Fruit fly (Drosophila melanogaster) whole organism, embryonic: ENCODE measurements around the gene lectin-21Ca.

Experiments used
- Awh ChIP-seq: fragments of 200-800 bp; sonication (Bioruptor generic); IDR thresholded peaks from 2 replicates; pipeline ENCODE4, ENCODE4 v1.3.6; 2022; ENCODE audit warnings: missing biosample characterization, missing genetic modification characterization
- CG15601 ChIP-seq: fragments of 200-800 bp; sonication (Bioruptor generic); optimal IDR thresholded peaks from 3 replicates; lab custom pipeline; 2019; ENCODE audit warnings: missing biosample characterization, mild to moderate bottlenecking, missing genetic modification characterization, moderate library complexity
- CG5953 ChIP-seq: fragments of 200-800 bp; sonication (Bioruptor generic); IDR thresholded peaks from 2 replicates; pipeline ENCODE4 v1.3.6; 2022; ENCODE audit warnings: missing biosample characterization, missing genetic modification characterization
- dm ChIP-seq: fragments of 200-800 bp; sonication (Bioruptor generic); optimal IDR thresholded peaks from 3 replicates; lab custom pipeline; 2016; ENCODE audit warnings: missing biosample characterization, missing genetic modification characterization
- gce ChIP-seq: fragments of 200-800 bp; sonication (Bioruptor generic); IDR thresholded peaks from 3 replicates; pipeline ENCODE4 v1.3.6; 2022; ENCODE audit warnings: missing biosample characterization, missing genetic modification characterization
- kni ChIP-seq: fragments of 200-800 bp; sonication (Bioruptor generic); optimal IDR thresholded peaks from 3 replicates; lab custom pipeline; 2017; ENCODE audit warnings: mild to moderate bottlenecking, missing biosample characterization, missing genetic modification reagents, missing genetic modification characterization

- TF ChIP-seq CG15601: no peak
- TF ChIP-seq Awh (GFP tag; lab: Robert Waterston, UW): no peak
- TF ChIP-seq CG5953 (GFP tag; lab: Robert Waterston, UW): no peak
- TF ChIP-seq kni: no peak
- TF ChIP-seq gce (GFP tag; lab: Robert Waterston, UW): no peak
- no peak for TF ChIP-seq dm (GFP tag; lab: Kevin White, UChicago)
Measured at dm6 chr2L:668948-669581, 44.6 kb downstream of the lectin-21Ca start.
